Worm (Caenorhabditis elegans) whole organism, late embryonic: ENCODE results near the gene plpp-1.3.

Experiments used
- C08G9.2 ChIP-seq: sonication (generic microtip); optimal IDR thresholded peaks from 2 replicates; lab custom pipeline; 2016; ENCODE audit warnings: mild to moderate bottlenecking, missing genetic modification characterization, moderate library complexity, missing compliant biosample characterization
- C38D4.7 ChIP-seq: fragments of 200-800 bp; sonication (Bioruptor generic); optimal IDR thresholded peaks from 2 replicates; lab custom pipeline; 2018; ENCODE audit warnings: mild to moderate bottlenecking, missing genetic modification characterization, moderate library complexity, missing compliant biosample characterization
- F13H6.1 ChIP-seq: sonication (generic microtip); optimal IDR thresholded peaks from 2 replicates; lab custom pipeline; 2016; ENCODE audit warnings: missing genetic modification characterization, missing compliant biosample characterization
- K02D7.2 ChIP-seq: sonication (generic microtip); optimal IDR thresholded peaks from 2 replicates; lab custom pipeline; 2017; ENCODE audit warnings: mild to moderate bottlenecking, missing genetic modification characterization, missing compliant biosample characterization
- ahr-1 ChIP-seq: sonication (generic microtip); optimal IDR thresholded peaks from 2 replicates; lab custom pipeline; 2016; ENCODE audit warnings: missing genetic modification characterization, missing compliant biosample characterization
- ceh-18 ChIP-seq: sonication (generic microtip); optimal IDR thresholded peaks from 2 replicates; lab custom pipeline; 2016; ENCODE audit warnings: missing genetic modification characterization, missing compliant biosample characterization
- ceh-19 ChIP-seq: fragments of 200-800 bp; sonication (Bioruptor generic); optimal IDR thresholded peaks from 2 replicates; lab custom pipeline; 2018; ENCODE audit warnings: mild to moderate bottlenecking, missing genetic modification characterization, missing compliant biosample characterization
- ceh-2 ChIP-seq: sonication (generic microtip); optimal IDR thresholded peaks from 2 replicates; lab custom pipeline; 2016; ENCODE audit warnings: missing genotype, missing genetic modification characterization, missing compliant biosample characterization
- ceh-22 ChIP-seq: sonication (generic microtip); optimal IDR thresholded peaks from 2 replicates; lab custom pipeline; 2017; ENCODE audit warnings: missing biosample characterization, missing genetic modification characterization
- ceh-24 ChIP-seq: sonication (generic microtip); optimal IDR thresholded peaks from 2 replicates; lab custom pipeline; 2016; ENCODE audit warnings: mild to moderate bottlenecking, missing genetic modification characterization, missing compliant biosample characterization
- ceh-31 ChIP-seq: sonication (generic microtip); optimal IDR thresholded peaks from 2 replicates; lab custom pipeline; 2016; ENCODE audit warnings: missing genetic modification characterization, missing compliant biosample characterization
- ceh-48 ChIP-seq: sonication (generic microtip); optimal IDR thresholded peaks from 2 replicates; lab custom pipeline; 2016; ENCODE audit warnings: missing genetic modification characterization, inconsistent platforms, missing compliant biosample characterization
- ceh-9 ChIP-seq: sonication (generic microtip); optimal IDR thresholded peaks from 2 replicates; lab custom pipeline; 2016; ENCODE audit warnings: mild to moderate bottlenecking, missing genetic modification characterization, inconsistent platforms, missing compliant biosample characterization
- che-1 ChIP-seq: sonication (generic microtip); optimal IDR thresholded peaks from 2 replicates; lab custom pipeline; 2016; ENCODE audit warnings: mild to moderate bottlenecking, missing genetic modification characterization, missing compliant biosample characterization
- dmd-4 ChIP-seq: sonication (generic microtip); optimal IDR thresholded peaks from 2 replicates; lab custom pipeline; 2016; ENCODE audit warnings: borderline replicate concordance, missing genetic modification characterization, missing compliant biosample characterization
- elt-2 ChIP-seq: sonication (generic microtip); optimal IDR thresholded peaks from 2 replicates; lab custom pipeline; 2016; ENCODE audit warnings: missing genetic modification reagents, missing genetic modification characterization, missing compliant biosample characterization
- fax-1 ChIP-seq: sonication (generic microtip); optimal IDR thresholded peaks from 2 replicates; lab custom pipeline; 2016; ENCODE audit warnings: missing genotype, missing genetic modification characterization, missing compliant biosample characterization
- fkh-6 ChIP-seq: sonication (generic microtip); optimal IDR thresholded peaks from 2 replicates; lab custom pipeline; 2016; ENCODE audit warnings: missing genetic modification characterization, missing compliant biosample characterization
- hlh-13 ChIP-seq: fragments of 200-800 bp; sonication (Bioruptor generic); optimal IDR thresholded peaks from 2 replicates; lab custom pipeline; 2018; ENCODE audit warnings: mild to moderate bottlenecking, missing genetic modification characterization, missing compliant biosample characterization
- hlh-15 ChIP-seq: sonication (generic microtip); optimal IDR thresholded peaks from 2 replicates; lab custom pipeline; 2016; ENCODE audit warnings: missing genetic modification characterization, missing compliant biosample characterization
- hlh-30 ChIP-seq: sonication (generic microtip); optimal IDR thresholded peaks from 2 replicates; lab custom pipeline; 2017; ENCODE audit warnings: antibody characterized with exemption, missing genetic modification characterization, missing compliant biosample characterization; ENCODE audit not compliant: insufficient read depth
- hlh-6 ChIP-seq: sonication (generic microtip); optimal IDR thresholded peaks from 2 replicates; lab custom pipeline; 2016; ENCODE audit warnings: missing genotype, missing genetic modification characterization, missing compliant biosample characterization
- lim-6 ChIP-seq: sonication (generic microtip); optimal IDR thresholded peaks from 2 replicates; lab custom pipeline; 2016; ENCODE audit warnings: missing genetic modification characterization, missing compliant biosample characterization
- lin-11 ChIP-seq: fragments of 200-800 bp; sonication (Bioruptor generic); optimal IDR thresholded peaks from 2 replicates; lab custom pipeline; 2018; ENCODE audit warnings: mild to moderate bottlenecking, missing genetic modification characterization, missing compliant biosample characterization
- madf-2 ChIP-seq: sonication (generic microtip); optimal IDR thresholded peaks from 2 replicates; lab custom pipeline; 2017; ENCODE audit warnings: missing genetic modification characterization, missing compliant biosample characterization
- mec-3 ChIP-seq: sonication (generic microtip); optimal IDR thresholded peaks from 2 replicates; lab custom pipeline; 2016; ENCODE audit warnings: borderline replicate concordance, missing genetic modification characterization, missing compliant biosample characterization
- nfya-1 ChIP-seq: sonication (generic microtip); optimal IDR thresholded peaks from 2 replicates; lab custom pipeline; 2017; ENCODE audit warnings: missing genetic modification characterization, mild to moderate bottlenecking, missing compliant biosample characterization, antibody characterized with exemption, moderate library complexity
- npax-4 ChIP-seq: sonication (generic microtip); optimal IDR thresholded peaks from 2 replicates; lab custom pipeline; 2016; ENCODE audit warnings: missing genetic modification characterization, missing compliant biosample characterization
- pat-9 ChIP-seq: fragments of 200-800 bp; sonication (Bioruptor generic); optimal IDR thresholded peaks from 2 replicates; lab custom pipeline; 2018; ENCODE audit warnings: mild to moderate bottlenecking, missing genetic modification characterization, moderate library complexity, missing compliant biosample characterization
- pqm-1 ChIP-seq: sonication (generic microtip); optimal IDR thresholded peaks from 2 replicates; lab custom pipeline; 2016; ENCODE audit warnings: missing genetic modification characterization, missing compliant biosample characterization
- sox-2 ChIP-seq: fragments of 200-800 bp; sonication (Bioruptor generic); IDR thresholded peaks from 2 replicates; pipeline ENCODE4 v1.3.6; 2022; ENCODE audit warnings: missing genetic modification reagents, missing genetic modification characterization, missing compliant biosample characterization
- sox-4 ChIP-seq: sonication (generic microtip); optimal IDR thresholded peaks from 2 replicates; lab custom pipeline; 2017; ENCODE audit warnings: mild to moderate bottlenecking, missing genetic modification characterization, inconsistent platforms, missing compliant biosample characterization
- syd-9 ChIP-seq: sonication (generic microtip); optimal IDR thresholded peaks from 2 replicates; lab custom pipeline; 2016; ENCODE audit warnings: mild to moderate bottlenecking, missing genetic modification characterization, moderate library complexity, missing compliant biosample characterization
- tbx-2 ChIP-seq: sonication (generic microtip); optimal IDR thresholded peaks from 2 replicates; lab custom pipeline; 2016; ENCODE audit warnings: missing genetic modification characterization, missing compliant biosample characterization
- tbx-7 ChIP-seq: sonication (generic microtip); optimal IDR thresholded peaks from 2 replicates; lab custom pipeline; 2016; ENCODE audit warnings: missing genotype, missing genetic modification characterization, missing compliant biosample characterization
- ttx-3 ChIP-seq: sonication (generic microtip); optimal IDR thresholded peaks from 2 replicates; lab custom pipeline; 2016; ENCODE audit warnings: missing genetic modification reagents, missing genetic modification characterization, missing compliant biosample characterization
- unc-3 ChIP-seq, 2 experiments: fragments of 200-800 bp in 1 of 2; sonication (Bioruptor generic) in 1 of 2; sonication (generic microtip) in 1 of 2; conservative IDR thresholded peaks in 1 of 2; optimal IDR thresholded peaks in 1 of 2; 2 replicates each; pipeline versions ENCODE4 v1.3.6 to Lab custom; 2016 to 2022; ENCODE audit warnings: missing compliant biosample characterization in 2 of 2, missing genetic modification characterization in 2 of 2, missing genetic modification reagents in 1 of 2
- unc-42 ChIP-seq: sonication (generic microtip); optimal IDR thresholded peaks from 2 replicates; lab custom pipeline; 2016; ENCODE audit warnings: missing genotype, missing genetic modification characterization, missing compliant biosample characterization
- unc-86 ChIP-seq: sonication (generic microtip); optimal IDR thresholded peaks from 2 replicates; lab custom pipeline; 2016; ENCODE audit warnings: missing genetic modification characterization, missing compliant biosample characterization

Gene plpp-1.3

DNA sequence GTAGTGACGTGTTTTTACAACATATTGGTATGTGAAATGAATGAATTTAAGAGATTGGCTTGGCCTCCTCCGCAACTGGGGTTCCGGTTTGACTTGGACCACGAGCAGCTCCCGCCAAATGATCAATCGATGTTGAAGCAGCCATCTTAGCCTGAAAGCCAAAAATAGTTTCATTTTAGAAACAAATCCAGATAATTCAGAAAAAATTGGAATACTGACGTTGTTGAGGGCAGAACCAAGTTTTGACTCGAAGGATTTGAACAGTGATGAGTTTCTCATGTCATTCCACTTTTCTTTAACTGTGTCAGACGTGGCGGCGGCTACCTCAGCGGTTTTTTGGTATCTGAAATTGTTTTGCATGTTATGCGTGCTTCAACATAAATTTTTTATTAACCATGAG is 19.2 kb upstream of the plpp-1.3 start:
- TF ChIP-seq lin-11 (tag; lab: Kevin White, UChicago) = no peak
- no peak for TF ChIP-seq ceh-22 (tag; lab: Kevin White, UChicago)

DNA sequence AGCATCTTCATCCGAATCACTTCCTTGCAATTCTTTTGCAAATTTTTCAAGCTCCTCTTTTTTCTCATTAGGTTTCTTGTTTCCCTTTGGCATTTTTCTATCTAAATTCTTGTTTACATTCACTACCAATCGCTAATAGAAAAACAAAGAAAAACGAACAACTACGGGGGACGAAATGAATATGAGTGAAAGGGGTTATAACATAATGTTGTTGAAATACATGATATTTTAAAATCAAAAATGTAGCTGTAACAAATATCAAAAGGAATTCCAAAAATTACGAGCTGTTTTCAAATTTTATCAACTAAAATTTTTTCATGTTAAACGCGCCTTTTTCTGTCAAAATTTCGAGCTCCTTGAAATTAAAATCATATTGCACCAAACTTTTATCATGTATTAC is 18.1 kb upstream of the plpp-1.3 start, which contains the start of gene F13E6.1:
Gene F13E6.1 (minus strand): TSS at position 101 of the 400 bp plus-strand sequence.
- TF ChIP-seq ceh-9 (tag; lab: Kevin White, UChicago) (no peak), ceh-18 (tag; lab: Kevin White, UChicago) (no peak), dmd-4 (tag; lab: Kevin White, UChicago) (no peak), ceh-31 (tag; lab: Kevin White, UChicago) (no peak), sox-4 (tag; lab: Kevin White, UChicago) (no peak), lim-6 (tag; lab: Kevin White, UChicago) (no peak), ahr-1 (tag; lab: Kevin White, UChicago) (no peak), F13H6.1 (no peak), fax-1 (no peak), unc-3 (GFP tag; conservative IDR thresholded peaks at IDR 0.05; lab: Robert Waterston, UW) (no peak), unc-3 (tag; optimal IDR thresholded peaks at IDR 0.05; lab: Kevin White, UChicago) (no peak), elt-2 (tag; lab: Kevin White, UChicago) (no peak), sox-2 (GFP tag; lab: Robert Waterston, UW) (no peak), fkh-6 (tag; lab: Kevin White, UChicago) (no peak), hlh-13 (GFP tag; lab: Kevin White, UChicago) (no peak), ceh-48 (tag; lab: Kevin White, UChicago) (no peak), syd-9 (no peak), mec-3 (tag; lab: Kevin White, UChicago) (no peak), npax-4 (tag; lab: Kevin White, UChicago) (no peak), unc-86 (tag; lab: Kevin White, UChicago) (no peak), ttx-3 (tag; lab: Kevin White, UChicago) (no peak)

DNA sequence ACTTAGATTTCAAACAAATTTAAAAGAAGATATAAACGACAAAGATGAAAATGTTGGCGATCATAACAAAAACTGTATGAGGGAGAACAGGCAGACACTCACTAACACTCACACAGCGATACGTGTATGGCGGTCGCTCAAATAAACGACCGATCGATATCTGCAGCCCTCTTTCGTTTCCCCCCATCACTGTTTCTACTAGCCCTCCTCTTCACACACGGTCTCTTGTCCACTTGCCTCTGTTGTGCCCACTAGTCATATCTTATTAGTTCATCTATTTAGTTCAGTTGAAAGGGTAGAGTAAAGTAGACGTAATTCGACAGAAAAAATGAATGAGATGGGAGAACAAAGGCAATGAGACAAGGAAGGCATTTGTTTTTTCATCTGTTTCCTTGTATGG is 17.6 kb upstream of the plpp-1.3 start:
- TF ChIP-seq hlh-13 (GFP tag; lab: Kevin White, UChicago) (no peak), ceh-48 (tag; lab: Kevin White, UChicago) (peak; percentile 47), hlh-30 (no peak), dmd-4 (tag; lab: Kevin White, UChicago) (no peak), pat-9 (no peak), K02D7.2 (no peak), syd-9 (no peak), madf-2 (tag; lab: Kevin White, UChicago) (no peak), che-1 (tag; lab: Kevin White, UChicago) (no peak), ceh-19 (GFP tag; lab: Kevin White, UChicago) (no peak), ceh-31 (tag; lab: Kevin White, UChicago) (peak; percentile 23), hlh-15 (no peak), ceh-2 (tag; lab: Kevin White, UChicago) (no peak), ceh-24 (tag; lab: Kevin White, UChicago) (no peak), pqm-1 (tag; lab: Kevin White, UChicago) (no peak), tbx-2 (tag; lab: Kevin White, UChicago) (peak; percentile 66), C08G9.2 (no peak), ttx-3 (tag; lab: Kevin White, UChicago) (no peak), elt-2 (tag; lab: Kevin White, UChicago) (no peak), unc-42 (tag; lab: Kevin White, UChicago) (peak; percentile 66), fkh-6 (tag; lab: Kevin White, UChicago) (no peak), C38D4.7 (GFP tag; lab: Kevin White, UChicago) (no peak), tbx-7 (tag; lab: Kevin White, UChicago) (no peak), hlh-6 (tag; lab: Kevin White, UChicago) (no peak), nfya-1 (tag; lab: Kevin White, UChicago) (peak; percentile 33)
